Worm (Caenorhabditis elegans): Measurements from ENCODE around the gene F33A8.7.

DNA sequence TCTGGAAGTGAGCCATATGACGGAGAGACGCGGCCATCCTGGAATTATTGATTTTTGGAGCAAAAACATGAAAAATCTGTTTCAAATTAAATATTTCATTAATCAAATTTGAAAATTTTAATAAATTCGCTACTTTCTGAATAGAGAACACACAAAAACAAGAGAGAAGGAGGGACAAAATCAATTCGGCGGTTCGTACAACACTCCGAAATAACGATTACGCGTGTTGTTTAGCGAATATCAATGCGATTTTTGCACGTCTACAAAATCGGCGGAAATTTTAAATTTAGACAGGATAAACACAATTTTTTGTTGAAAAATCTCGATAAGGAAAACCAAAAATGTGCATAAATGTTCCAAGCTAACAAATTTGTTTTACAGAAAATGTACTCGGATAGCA is 24.4 kb upstream of the F33A8.7 start, which contains the start of the genes sdhd-1 and ilkp-1:
- TF ChIP-seq med-1 (GFP tag; optimal IDR thresholded peaks at IDR 0.05; ENCODE audit: insufficient read depth), result no peak
- TF ChIP-seq ztf-29 (GFP tag; IDR thresholded peaks at IDR 0.05), result no peak
- TF ChIP-seq flt-1 (GFP tag; IDR thresholded peaks at IDR 0.05), result no peak
- TF ChIP-seq tab-1 (GFP tag; IDR thresholded peaks at IDR 0.05), result no peak
- TF ChIP-seq ztf-23 (GFP tag; IDR thresholded peaks at IDR 0.05), result no peak
